Fruit fly (Drosophila melanogaster): Measurements from ENCODE around the gene fbp.

fbp gene

dm6 chr2L:19763446-19763772, 527 bp downstream of the fbp start:
- no peak for TF ChIP-seq Camta (GFP tag; optimal IDR thresholded peaks at IDR 0.05)
- TF ChIP-seq CG5245 (GFP tag; optimal IDR thresholded peaks at IDR 0.05), result no peak
- TF ChIP-seq CG4282 (GFP tag; optimal IDR thresholded peaks at IDR 0.05), result no peak
- no peak for TF ChIP-seq crc (GFP tag; optimal IDR thresholded peaks at IDR 0.05)
- TF ChIP-seq dmrt99B (tag; optimal IDR thresholded peaks at IDR 0.05), result no peak
- TF ChIP-seq Hr78 (GFP tag; optimal IDR thresholded peaks at IDR 0.05), result peak in 1 of 2 experiments; percentile 71
- TF ChIP-seq nau (GFP tag; optimal IDR thresholded peaks at IDR 0.05), result no peak
- no peak for TF ChIP-seq Lhr (GFP tag; optimal IDR thresholded peaks at IDR 0.05)
- TF ChIP-seq CG14667 (GFP tag; IDR thresholded peaks at IDR 0.05), result no peak
- no peak for TF ChIP-seq dm (GFP tag; optimal IDR thresholded peaks at IDR 0.05)
- TF ChIP-seq Oaz (GFP tag; IDR thresholded peaks at IDR 0.05), result no peak
- no peak for TF ChIP-seq sim (GFP tag; IDR thresholded peaks at IDR 0.05)
- no peak for TF ChIP-seq Eip74EF (GFP tag; optimal IDR thresholded peaks at IDR 0.05)
- no peak for TF ChIP-seq CG10959 (GFP tag; IDR thresholded peaks at IDR 0.05)
- no peak for TF ChIP-seq sens (GFP tag)
- no peak for TF ChIP-seq CG6175 (GFP tag; IDR thresholded peaks at IDR 0.05)
- TF ChIP-seq slou (GFP tag; optimal IDR thresholded peaks at IDR 0.05), result no peak
- peak in 1 of 2 experiments; percentile 96 for TF ChIP-seq Pdp1 (GFP tag; optimal IDR thresholded peaks at IDR 0.05)
- TF ChIP-seq oc (tag; optimal IDR thresholded peaks at IDR 0.05), result no peak
- TF ChIP-seq Awh (GFP tag; IDR thresholded peaks at IDR 0.05), result 0 out of 2 replicates have a peak, but pooled peaks have one; percentile 20
- no peak for TF ChIP-seq grau (tag; optimal IDR thresholded peaks at IDR 0.05)

dm6 chr2L:19758511-19759128, 5.3 kb downstream of the fbp start, which contains the start of the genes CG10628 and Dus3:
Gene CG10628 (minus strand): TSS chr2L:19758615.
Gene Dus3 (plus strand): TSS chr2L:19758879.
- TF ChIP-seq NC2α (GFP tag; optimal IDR thresholded peaks at IDR 0.05), result peak; percentile 74
- TF ChIP-seq CG8359 (GFP tag; optimal IDR thresholded peaks at IDR 0.05; ENCODE audit: borderline replicate concordance), result peak; percentile 59
- no peak for TF ChIP-seq prd (optimal IDR thresholded peaks at IDR 0.05)
- TF ChIP-seq prd (GFP tag; IDR thresholded peaks at IDR 0.05), result peak; percentile 95
- TF ChIP-seq z (GFP tag; IDR thresholded peaks at IDR 0.05), result peak; percentile 46; the same call in 1 of the 3 replicates
- peak; percentile 89 for TF ChIP-seq Atf6 (GFP tag; IDR thresholded peaks at IDR 0.05)
- TF ChIP-seq CG9437 (GFP tag; optimal IDR thresholded peaks at IDR 0.05), result peak; percentile 75
- TF ChIP-seq hth (optimal IDR thresholded peaks at IDR 0.05), result no peak
- peak; percentile 50 for TF ChIP-seq CG4707 (GFP tag; optimal IDR thresholded peaks at IDR 0.05)
- TF ChIP-seq Jarid2 (GFP tag; optimal IDR thresholded peaks at IDR 0.05), result peak; percentile 46
- TF ChIP-seq br (optimal IDR thresholded peaks at IDR 0.05), result no peak
- TF ChIP-seq BEAF-32 (GFP tag; optimal IDR thresholded peaks at IDR 0.05), result peak; percentile 77
- TF ChIP-seq CG6654 (GFP tag; optimal IDR thresholded peaks at IDR 0.05), result peak; percentile 82
- TF ChIP-seq psq (GFP tag; optimal IDR thresholded peaks at IDR 0.05), result peak; percentile 68
- peak; percentile 96 for TF ChIP-seq vvl (GFP tag; IDR thresholded peaks at IDR 0.05)
- TF ChIP-seq NFAT (GFP tag; IDR thresholded peaks at IDR 0.05), result peak; percentile 91
- TF ChIP-seq Atf3 (GFP tag; optimal IDR thresholded peaks at IDR 0.05), result peak; percentile 89
- peak; percentile 69; the same call in 1 of the 2 replicates for TF ChIP-seq sim (GFP tag; IDR thresholded peaks at IDR 0.05)
- peak; percentile 88 for TF ChIP-seq CG10209 (GFP tag; optimal IDR thresholded peaks at IDR 0.05)
- TF ChIP-seq Mad (GFP tag; optimal IDR thresholded peaks at IDR 0.05), result peak; percentile 94
- TF ChIP-seq CG17912 (GFP tag; optimal IDR thresholded peaks at IDR 0.05), result peak; percentile 68
- peak; percentile 82 for TF ChIP-seq BtbVII (GFP tag; optimal IDR thresholded peaks at IDR 0.05)
- TF ChIP-seq Lim3 (GFP tag; IDR thresholded peaks at IDR 0.05), result peak; percentile 75
- peak; percentile 94 for TF ChIP-seq nmo (GFP tag; optimal IDR thresholded peaks at IDR 0.05)
- peak; percentile 36 for TF ChIP-seq CG10565 (GFP tag; optimal IDR thresholded peaks at IDR 0.05)
- TF ChIP-seq Taf1 (GFP tag; IDR thresholded peaks at IDR 0.05), result peak; percentile 81; the same call in 1 of the 2 replicates
- TF ChIP-seq B-H1 (GFP tag; IDR thresholded peaks at IDR 0.05), result peak; percentile 88
- TF ChIP-seq gro (GFP tag; optimal IDR thresholded peaks at IDR 0.05), result peak; percentile 95
- TF ChIP-seq run (tag; optimal IDR thresholded peaks at IDR 0.05), result peak; percentile 64
- TF ChIP-seq CG11723 (GFP tag; optimal IDR thresholded peaks at IDR 0.05), result peak; percentile 78
- peak; percentile 86 for TF ChIP-seq her (GFP tag; optimal IDR thresholded peaks at IDR 0.05)
